Worm (Caenorhabditis elegans) whole organism, late embryonic: ENCODE measurements around the gene flad-1.

ENCODE experiments used
- C08G9.2 ChIP-seq: sonication (generic microtip); optimal IDR thresholded peaks from 2 replicates; lab custom pipeline; 2016; ENCODE audit warnings: mild to moderate bottlenecking, missing genetic modification characterization, moderate library complexity, missing compliant biosample characterization
- F13H6.1 ChIP-seq: sonication (generic microtip); optimal IDR thresholded peaks from 2 replicates; lab custom pipeline; 2016; ENCODE audit warnings: missing genetic modification characterization, missing compliant biosample characterization
- T23F11.4 ChIP-seq: fragments of 200-800 bp; sonication (Bioruptor generic); optimal IDR thresholded peaks from 2 replicates; lab custom pipeline; 2018; ENCODE audit warnings: mild to moderate bottlenecking, missing genetic modification characterization, missing compliant biosample characterization
- Y22D7AL.16 ChIP-seq: sonication (generic microtip); optimal IDR thresholded peaks from 2 replicates; lab custom pipeline; 2016; ENCODE audit warnings: missing genetic modification characterization, missing compliant biosample characterization
- ahr-1 ChIP-seq: sonication (generic microtip); optimal IDR thresholded peaks from 2 replicates; lab custom pipeline; 2016; ENCODE audit warnings: missing genetic modification characterization, missing compliant biosample characterization
- ama-1 ChIP-seq: fragments of 150-350 bp; optimal IDR thresholded peaks from 2 replicates; lab custom pipeline; 2014
- ceh-18 ChIP-seq: sonication (generic microtip); optimal IDR thresholded peaks from 2 replicates; lab custom pipeline; 2016; ENCODE audit warnings: missing genetic modification characterization, missing compliant biosample characterization
- ceh-19 ChIP-seq: fragments of 200-800 bp; sonication (Bioruptor generic); optimal IDR thresholded peaks from 2 replicates; lab custom pipeline; 2018; ENCODE audit warnings: mild to moderate bottlenecking, missing genetic modification characterization, missing compliant biosample characterization
- ceh-22 ChIP-seq: sonication (generic microtip); optimal IDR thresholded peaks from 2 replicates; lab custom pipeline; 2017; ENCODE audit warnings: missing biosample characterization, missing genetic modification characterization
- ceh-30 ChIP-seq: fragments of 150-350 bp; optimal IDR thresholded peaks from 2 replicates; lab custom pipeline; 2014; ENCODE audit warnings: missing biosample characterization, missing genetic modification characterization
- ceh-31 ChIP-seq: sonication (generic microtip); optimal IDR thresholded peaks from 2 replicates; lab custom pipeline; 2016; ENCODE audit warnings: missing genetic modification characterization, missing compliant biosample characterization
- ceh-34 ChIP-seq: sonication (generic microtip); optimal IDR thresholded peaks from 2 replicates; lab custom pipeline; 2016; ENCODE audit warnings: mild to moderate bottlenecking, missing genetic modification characterization, missing compliant biosample characterization
- ceh-6 ChIP-seq: fragments of 200-800 bp; sonication (Bioruptor generic); optimal IDR thresholded peaks from 2 replicates; lab custom pipeline; 2018; ENCODE audit warnings: mild to moderate bottlenecking, missing genetic modification characterization, missing compliant biosample characterization
- dve-1 ChIP-seq: sonication (generic microtip); optimal IDR thresholded peaks from 2 replicates; lab custom pipeline; 2017; ENCODE audit warnings: antibody characterized with exemption, mild to moderate bottlenecking, missing genetic modification characterization, missing compliant biosample characterization
- elt-2 ChIP-seq: sonication (generic microtip); optimal IDR thresholded peaks from 2 replicates; lab custom pipeline; 2016; ENCODE audit warnings: missing genetic modification reagents, missing genetic modification characterization, missing compliant biosample characterization
- elt-4 ChIP-seq: sonication (generic microtip); optimal IDR thresholded peaks from 2 replicates; lab custom pipeline; 2016; ENCODE audit warnings: missing genetic modification characterization, missing compliant biosample characterization
- eyg-1 ChIP-seq: sonication (generic microtip); optimal IDR thresholded peaks from 2 replicates; lab custom pipeline; 2016; ENCODE audit warnings: missing genotype, missing genetic modification characterization, missing compliant biosample characterization
- fax-1 ChIP-seq: sonication (generic microtip); optimal IDR thresholded peaks from 2 replicates; lab custom pipeline; 2016; ENCODE audit warnings: missing genotype, missing genetic modification characterization, missing compliant biosample characterization
- fkh-10 ChIP-seq: fragments of 150-350 bp; optimal IDR thresholded peaks from 2 replicates; lab custom pipeline; 2014; ENCODE audit warnings: missing biosample characterization, missing genetic modification reagents, missing genetic modification characterization
- fkh-6 ChIP-seq: sonication (generic microtip); optimal IDR thresholded peaks from 2 replicates; lab custom pipeline; 2016; ENCODE audit warnings: missing genetic modification characterization, missing compliant biosample characterization
- hlh-13 ChIP-seq: fragments of 200-800 bp; sonication (Bioruptor generic); optimal IDR thresholded peaks from 2 replicates; lab custom pipeline; 2018; ENCODE audit warnings: mild to moderate bottlenecking, missing genetic modification characterization, missing compliant biosample characterization
- hlh-15 ChIP-seq: sonication (generic microtip); optimal IDR thresholded peaks from 2 replicates; lab custom pipeline; 2016; ENCODE audit warnings: missing genetic modification characterization, missing compliant biosample characterization
- hlh-8 ChIP-seq: sonication (generic microtip); optimal IDR thresholded peaks from 2 replicates; lab custom pipeline; 2016; ENCODE audit warnings: missing genotype, missing genetic modification characterization, missing compliant biosample characterization
- lim-6 ChIP-seq: sonication (generic microtip); optimal IDR thresholded peaks from 2 replicates; lab custom pipeline; 2016; ENCODE audit warnings: missing genetic modification characterization, missing compliant biosample characterization
- madf-2 ChIP-seq: sonication (generic microtip); optimal IDR thresholded peaks from 2 replicates; lab custom pipeline; 2017; ENCODE audit warnings: missing genetic modification characterization, missing compliant biosample characterization
- mec-3 ChIP-seq: sonication (generic microtip); optimal IDR thresholded peaks from 2 replicates; lab custom pipeline; 2016; ENCODE audit warnings: borderline replicate concordance, missing genetic modification characterization, missing compliant biosample characterization
- nfya-1 ChIP-seq: sonication (generic microtip); optimal IDR thresholded peaks from 2 replicates; lab custom pipeline; 2017; ENCODE audit warnings: missing genetic modification characterization, mild to moderate bottlenecking, missing compliant biosample characterization, antibody characterized with exemption, moderate library complexity
- nhr-232 ChIP-seq: sonication (generic microtip); optimal IDR thresholded peaks from 2 replicates; lab custom pipeline; 2016; ENCODE audit warnings: missing genetic modification characterization, missing compliant biosample characterization
- npax-4 ChIP-seq: sonication (generic microtip); optimal IDR thresholded peaks from 2 replicates; lab custom pipeline; 2016; ENCODE audit warnings: missing genetic modification characterization, missing compliant biosample characterization
- odd-2 ChIP-seq: sonication (generic microtip); optimal IDR thresholded peaks from 2 replicates; lab custom pipeline; 2017; ENCODE audit warnings: antibody characterized with exemption, mild to moderate bottlenecking, missing genetic modification characterization, missing compliant biosample characterization
- pat-9 ChIP-seq: fragments of 200-800 bp; sonication (Bioruptor generic); optimal IDR thresholded peaks from 2 replicates; lab custom pipeline; 2018; ENCODE audit warnings: mild to moderate bottlenecking, missing genetic modification characterization, moderate library complexity, missing compliant biosample characterization
- pax-1 ChIP-seq: fragments of 150-350 bp; optimal IDR thresholded peaks from 2 replicates; lab custom pipeline; 2014; ENCODE audit warnings: missing biosample characterization, missing genetic modification characterization
- pha-2 ChIP-seq: sonication (generic microtip); optimal IDR thresholded peaks from 2 replicates; lab custom pipeline; 2017; ENCODE audit warnings: mild to moderate bottlenecking, missing genetic modification characterization, missing compliant biosample characterization
- pha-4 ChIP-seq: fragments of 150-350 bp; optimal IDR thresholded peaks from 2 replicates; lab custom pipeline; 2018; ENCODE audit warnings: missing biosample characterization, missing genetic modification reagents, missing genetic modification characterization
- pqm-1 ChIP-seq: sonication (generic microtip); optimal IDR thresholded peaks from 2 replicates; lab custom pipeline; 2016; ENCODE audit warnings: missing genetic modification characterization, missing compliant biosample characterization
- ref-2 ChIP-seq: sonication (generic microtip); optimal IDR thresholded peaks from 2 replicates; lab custom pipeline; 2016; ENCODE audit warnings: missing genetic modification characterization, missing compliant biosample characterization
- rnt-1 ChIP-seq: sonication (generic microtip); optimal IDR thresholded peaks from 2 replicates; lab custom pipeline; 2016; ENCODE audit warnings: missing genetic modification characterization, missing compliant biosample characterization
- sdc-2 ChIP-seq: sonication (generic microtip); optimal IDR thresholded peaks from 2 replicates; lab custom pipeline; 2016; ENCODE audit warnings: missing genotype, missing genetic modification characterization, missing compliant biosample characterization
- sox-2 ChIP-seq: fragments of 200-800 bp; sonication (Bioruptor generic); IDR thresholded peaks from 2 replicates; pipeline ENCODE4 v1.3.6; 2022; ENCODE audit warnings: missing genetic modification reagents, missing genetic modification characterization, missing compliant biosample characterization
- syd-9 ChIP-seq: sonication (generic microtip); optimal IDR thresholded peaks from 2 replicates; lab custom pipeline; 2016; ENCODE audit warnings: mild to moderate bottlenecking, missing genetic modification characterization, moderate library complexity, missing compliant biosample characterization
- tbx-2 ChIP-seq: sonication (generic microtip); optimal IDR thresholded peaks from 2 replicates; lab custom pipeline; 2016; ENCODE audit warnings: missing genetic modification characterization, missing compliant biosample characterization
- tbx-7 ChIP-seq: sonication (generic microtip); optimal IDR thresholded peaks from 2 replicates; lab custom pipeline; 2016; ENCODE audit warnings: missing genotype, missing genetic modification characterization, missing compliant biosample characterization
- ttx-3 ChIP-seq: sonication (generic microtip); optimal IDR thresholded peaks from 2 replicates; lab custom pipeline; 2016; ENCODE audit warnings: missing genetic modification reagents, missing genetic modification characterization, missing compliant biosample characterization
- unc-42 ChIP-seq: sonication (generic microtip); optimal IDR thresholded peaks from 2 replicates; lab custom pipeline; 2016; ENCODE audit warnings: missing genotype, missing genetic modification characterization, missing compliant biosample characterization
- unc-55 ChIP-seq: sonication (generic microtip); optimal IDR thresholded peaks from 2 replicates; lab custom pipeline; 2017; ENCODE audit warnings: missing biosample characterization, missing genetic modification reagents, missing genetic modification characterization
- unc-86 ChIP-seq: sonication (generic microtip); optimal IDR thresholded peaks from 2 replicates; lab custom pipeline; 2016; ENCODE audit warnings: missing genetic modification characterization, missing compliant biosample characterization
- zip-5 ChIP-seq: sonication (generic microtip); optimal IDR thresholded peaks from 2 replicates; lab custom pipeline; 2016; ENCODE audit warnings: missing genetic modification characterization, missing compliant biosample characterization

flad-1 gene

ce11 chrII:9940430-9940829 is 3.5 kb upstream of the flad-1 start, which contains the start of gene ufd-3 (continued):
- no peak for TF ChIP-seq npax-4 (tag; lab: Kevin White, UChicago)
- TF ChIP-seq pax-1 (tag; lab: Kevin White, UChicago) = peak; percentile 65
- TF ChIP-seq mec-3 = peak; percentile 77
- no peak for TF ChIP-seq pha-4 (tag; lab: Kevin White, UChicago)
- no peak for TF ChIP-seq eyg-1 (tag; lab: Kevin White, UChicago)
- peak; percentile 2 for TF ChIP-seq ceh-30
- TF ChIP-seq ceh-6 (GFP tag; lab: Kevin White, UChicago) = peak; percentile 3
- no peak for TF ChIP-seq elt-4 (tag; lab: Kevin White, UChicago)
- TF ChIP-seq ceh-34 (tag; lab: Kevin White, UChicago) = peak; percentile 76
- peak; percentile 8 for TF ChIP-seq syd-9
- TF ChIP-seq pat-9 = no peak
- TF ChIP-seq unc-55 (GFP tag; lab: Kevin White, UChicago) = peak; percentile 54
- TF ChIP-seq nhr-232 (tag; lab: Kevin White, UChicago) = no peak
- peak; percentile 90 for TF ChIP-seq ref-2 (tag; lab: Kevin White, UChicago)
- TF ChIP-seq ahr-1 (tag; lab: Kevin White, UChicago) = peak; percentile 55
- no peak for TF ChIP-seq ceh-22 (tag; lab: Kevin White, UChicago)
- no peak for TF ChIP-seq fkh-10 (GFP tag; lab: Kevin White, UChicago)
- TF ChIP-seq ceh-19 (GFP tag; lab: Kevin White, UChicago) = no peak
- TF ChIP-seq ttx-3 (tag; lab: Kevin White, UChicago) = peak; percentile 60
- TF ChIP-seq T23F11.4 (GFP tag; lab: Kevin White, UChicago) = no peak
- no peak for TF ChIP-seq pha-2 (tag; lab: Kevin White, UChicago)
- TF ChIP-seq sox-2 (GFP tag; lab: Robert Waterston, UW) = no peak
- TF ChIP-seq, all 69 proteins: peak for 40

- TF ChIP-seq lim-6 (tag; lab: Kevin White, UChicago) (no peak), ceh-34 (tag; lab: Kevin White, UChicago) (no peak), fkh-10 (GFP tag; lab: Kevin White, UChicago) (no peak), odd-2 (tag; lab: Kevin White, UChicago) (no peak), dve-1 (tag; lab: Kevin White, UChicago) (no peak), elt-4 (tag; lab: Kevin White, UChicago) (no peak), F13H6.1 (tag; lab: Kevin White, UChicago) (no peak), ceh-18 (tag; lab: Kevin White, UChicago) (no peak), zip-5 (tag; lab: Kevin White, UChicago) (no peak), ref-2 (tag; lab: Kevin White, UChicago) (no peak), hlh-13 (GFP tag; lab: Kevin White, UChicago) (no peak), unc-42 (tag; lab: Kevin White, UChicago) (no peak), T23F11.4 (GFP tag; lab: Kevin White, UChicago) (no peak), nfya-1 (tag; lab: Kevin White, UChicago) (no peak), tbx-2 (no peak), pha-4 (tag; lab: Kevin White, UChicago) (no peak)
These were observed 691 bp upstream of the flad-1 start for ce11 chrII:9943246-9943645.

- TF ChIP-seq fkh-6 (tag; lab: Kevin White, UChicago) = no peak
These were observed 4.7 kb downstream of the flad-1 start for ce11 chrII:9948662-9949061.

- TF ChIP-seq pqm-1 (tag; lab: Kevin White, UChicago) = no peak
- no peak for TF ChIP-seq ama-1
- no peak for TF ChIP-seq sdc-2 (tag; lab: Kevin White, UChicago)
- no peak for TF ChIP-seq ceh-34 (tag; lab: Kevin White, UChicago)
- TF ChIP-seq hlh-13 (GFP tag; lab: Kevin White, UChicago) = no peak
- TF ChIP-seq fax-1 (tag; lab: Kevin White, UChicago) = no peak
- no peak for TF ChIP-seq C08G9.2 (tag; lab: Kevin White, UChicago)
- TF ChIP-seq ceh-31 (tag; lab: Kevin White, UChicago) = no peak
- no peak for TF ChIP-seq Y22D7AL.16 (tag; lab: Kevin White, UChicago)
- TF ChIP-seq nhr-232 (tag; lab: Kevin White, UChicago) = no peak
- no peak for TF ChIP-seq hlh-8
- TF ChIP-seq unc-86 (tag; lab: Kevin White, UChicago) = no peak
- no peak for TF ChIP-seq tbx-7
- TF ChIP-seq madf-2 (tag; lab: Kevin White, UChicago) = no peak
- TF ChIP-seq rnt-1 (tag; lab: Kevin White, UChicago) = no peak
- no peak for TF ChIP-seq elt-2 (tag; lab: Kevin White, UChicago)
- TF ChIP-seq unc-55 (GFP tag; lab: Kevin White, UChicago) = no peak
- no peak for TF ChIP-seq ceh-19 (GFP tag; lab: Kevin White, UChicago)
- no peak for TF ChIP-seq hlh-15
These were observed 7.9 kb downstream of the flad-1 start for ce11 chrII:9951846-9952245.
